Fruit fly (Drosophila melanogaster): Measurements from ENCODE around the gene dachs.
A peak's percentile ranks its signal among the peaks of the same experiment; 100 is the strongest.

The dachs gene

dm6 chr2L:8528951-8529430, 62.4 kb downstream of the dachs start, which contains the start of gene CG17834:
CG17834 (plus strand) TSS chr2L:8529141.
- TF ChIP-seq noc (tag; optimal IDR thresholded peaks at IDR 0.05): peak; percentile 41

- TF ChIP-seq noc (tag; optimal IDR thresholded peaks at IDR 0.05): no peak
Measured at dm6 chr2L:8530189-8530588, 63.6 kb downstream of the dachs start.

- TF ChIP-seq noc (tag; optimal IDR thresholded peaks at IDR 0.05): no peak
Measured at dm6 chr2L:8532790-8533189, 66.2 kb downstream of the dachs start.

- no peak for TF ChIP-seq noc (tag; optimal IDR thresholded peaks at IDR 0.05)
Measured at dm6 chr2L:8533632-8534031, 67.0 kb downstream of the dachs start.

- no peak for TF ChIP-seq noc (tag; optimal IDR thresholded peaks at IDR 0.05)
Measured at dm6 chr2L:8534118-8534514, 67.5 kb downstream of the dachs start.

dm6 chr2L:8534515-8535295, 68.1 kb downstream of the dachs start:
- peak; percentile 94 for TF ChIP-seq noc (tag; optimal IDR thresholded peaks at IDR 0.05)

- peak; percentile 90 for TF ChIP-seq noc (tag; optimal IDR thresholded peaks at IDR 0.05)
Measured at dm6 chr2L:8535394-8536176, 69.0 kb downstream of the dachs start.
